Worm (Caenorhabditis elegans) whole organism, young adult: Measurements from ENCODE around the gene C04E6.8.
A peak's percentile ranks its signal among the peaks of the same experiment; 100 is the strongest.

Source experiments
- B0261.1 ChIP-seq: sonication (generic microtip); optimal IDR thresholded peaks from 2 replicates; lab custom pipeline; 2016; ENCODE audit warnings: mild to moderate bottlenecking, missing genetic modification characterization, moderate library complexity, missing compliant biosample characterization
- B0336.3 ChIP-seq: fragments of 200-800 bp; sonication (Bioruptor generic); IDR thresholded peaks from 2 replicates; pipeline ENCODE4 v1.3.6; 2022; ENCODE audit warnings: missing genetic modification characterization, missing compliant biosample characterization
- C06A6.2 ChIP-seq: fragments of 200-800 bp; sonication (Bioruptor generic); conservative IDR thresholded peaks from 2 replicates; pipeline ENCODE4 v1.3.6; 2022; ENCODE audit warnings: missing genetic modification characterization, missing compliant biosample characterization
- C17E4.6 ChIP-seq: fragments of 200-800 bp; sonication (Bioruptor generic); IDR thresholded peaks from 2 replicates; pipeline ENCODE4 v1.3.6; 2022; ENCODE audit warnings: missing genetic modification reagents, missing genetic modification characterization, missing compliant biosample characterization
- D2030.7 ChIP-seq: fragments of 200-800 bp; sonication (Bioruptor generic); IDR thresholded peaks from 2 replicates; pipeline ENCODE4 v1.3.6; 2022; ENCODE audit warnings: missing genetic modification reagents, missing genetic modification characterization, missing compliant biosample characterization
- F39B2.1 ChIP-seq: fragments of 200-800 bp; sonication (Bioruptor generic); IDR thresholded peaks from 2 replicates; pipeline ENCODE4 v1.3.6; 2022; ENCODE audit warnings: missing genetic modification reagents, missing genetic modification characterization, missing compliant biosample characterization
- F49E8.2 ChIP-seq: sonication (generic microtip); optimal IDR thresholded peaks from 3 replicates; lab custom pipeline; 2017; ENCODE audit warnings: missing genetic modification characterization, mild to moderate bottlenecking, missing compliant biosample characterization, antibody characterized with exemption, moderate library complexity; ENCODE audit not compliant: insufficient read depth
- F52B5.7 ChIP-seq: sonication (generic microtip); optimal IDR thresholded peaks from 2 replicates; lab custom pipeline; 2016; ENCODE audit warnings: mild to moderate bottlenecking, missing genetic modification characterization, missing compliant biosample characterization
- F57A8.1 ChIP-seq: fragments of 200-800 bp; sonication (Bioruptor generic); optimal IDR thresholded peaks from 2 replicates; lab custom pipeline; 2018; ENCODE audit warnings: mild to moderate bottlenecking, missing genetic modification characterization, moderate library complexity, missing compliant biosample characterization
- F57C9.4 ChIP-seq: sonication (generic microtip); optimal IDR thresholded peaks from 2 replicates; lab custom pipeline; 2017; ENCODE audit warnings: mild to moderate bottlenecking, missing genetic modification characterization, missing compliant biosample characterization
- K12H6.12 ChIP-seq: fragments of 200-800 bp; sonication (Bioruptor generic); optimal IDR thresholded peaks from 2 replicates; lab custom pipeline; 2018; ENCODE audit warnings: mild to moderate bottlenecking, missing genetic modification characterization, missing compliant biosample characterization
- Y53G8AR.9 ChIP-seq: fragments of 200-800 bp; sonication (Bioruptor generic); conservative IDR thresholded peaks from 2 replicates; pipeline ENCODE4 v1.3.6; 2022; ENCODE audit warnings: missing genetic modification reagents, missing genetic modification characterization, missing compliant biosample characterization
- Y67H2A.10 ChIP-seq: fragments of 200-800 bp; sonication (Bioruptor generic); conservative IDR thresholded peaks from 2 replicates; pipeline ENCODE4 v1.3.6; 2022; ENCODE audit warnings: missing genetic modification reagents, missing genetic modification characterization, missing compliant biosample characterization
- Y79H2A.3 ChIP-seq: fragments of 200-800 bp; sonication (Bioruptor generic); conservative IDR thresholded peaks from 2 replicates; pipeline ENCODE4 v1.3.6; 2022; ENCODE audit warnings: missing genetic modification reagents, missing genetic modification characterization, missing compliant biosample characterization
- ama-1 ChIP-seq, 3 experiments: fragments of 150-350 bp in 1 of 3; sonication (generic microtip) in 2 of 3; optimal IDR thresholded peaks; 2 replicates each; lab custom pipeline; 2014 to 2018; ENCODE audit warnings: missing biosample characterization in 2 of 3, missing genetic modification characterization in 2 of 3, missing genetic modification reagents in 2 of 3
- athp-1 ChIP-seq: sonication (generic microtip); optimal IDR thresholded peaks from 2 replicates; lab custom pipeline; 2017; ENCODE audit warnings: mild to moderate bottlenecking, missing genetic modification characterization, missing compliant biosample characterization
- attf-6 ChIP-seq: fragments of 200-800 bp; sonication (Bioruptor generic); IDR thresholded peaks from 2 replicates; pipeline ENCODE4 v1.3.6; 2022; ENCODE audit warnings: missing genetic modification reagents, missing genetic modification characterization, missing compliant biosample characterization
- bed-2 ChIP-seq: fragments of 200-800 bp; sonication (Bioruptor generic); IDR thresholded peaks from 2 replicates; pipeline ENCODE4 v1.3.6; 2022; ENCODE audit warnings: missing genetic modification reagents, missing genetic modification characterization, missing compliant biosample characterization
- ccch-3 ChIP-seq: fragments of 200-800 bp; sonication (Bioruptor generic); optimal IDR thresholded peaks from 2 replicates; lab custom pipeline; 2018; ENCODE audit warnings: mild to moderate bottlenecking, missing genetic modification characterization, missing compliant biosample characterization
- cebp-2 ChIP-seq: fragments of 200-800 bp; sonication (Bioruptor generic); IDR thresholded peaks from 2 replicates; pipeline ENCODE4 v1.3.6; 2022; ENCODE audit warnings: missing genetic modification characterization, missing compliant biosample characterization
- ceh-27 ChIP-seq: fragments of 200-800 bp; sonication (Bioruptor generic); optimal IDR thresholded peaks from 2 replicates; lab custom pipeline; 2018; ENCODE audit warnings: mild to moderate bottlenecking, missing genetic modification characterization, moderate library complexity, missing compliant biosample characterization
- ceh-40 ChIP-seq: fragments of 200-800 bp; sonication (Bioruptor generic); IDR thresholded peaks from 2 replicates; pipeline ENCODE4 v1.3.6; 2022; ENCODE audit warnings: missing genetic modification characterization, missing compliant biosample characterization
- ceh-79 ChIP-seq: sonication (generic microtip); optimal IDR thresholded peaks from 2 replicates; lab custom pipeline; 2017; ENCODE audit warnings: mild to moderate bottlenecking, missing genetic modification characterization, missing compliant biosample characterization
- dpff-1 ChIP-seq: sonication (generic microtip); optimal IDR thresholded peaks from 2 replicates; lab custom pipeline; 2017; ENCODE audit warnings: mild to moderate bottlenecking, missing genetic modification characterization, missing compliant biosample characterization
- dpl-1 ChIP-seq: fragments of 150-350 bp; optimal IDR thresholded peaks from 2 replicates; lab custom pipeline; 2014; ENCODE audit warnings: missing biosample characterization, missing genetic modification reagents, missing genetic modification characterization
- egl-18 ChIP-seq: fragments of 200-800 bp; sonication (Bioruptor generic); IDR thresholded peaks from 2 replicates; pipeline ENCODE4 v1.3.6; 2022; ENCODE audit warnings: missing genetic modification reagents, missing genetic modification characterization, missing compliant biosample characterization
- egl-44 ChIP-seq: fragments of 200-800 bp; sonication (Bioruptor generic); IDR thresholded peaks from 2 replicates; pipeline ENCODE4 v1.3.6; 2022; ENCODE audit warnings: missing genetic modification reagents, missing genetic modification characterization, missing compliant biosample characterization
- ekl-4 ChIP-seq: fragments of 200-800 bp; sonication (Bioruptor generic); IDR thresholded peaks from 2 replicates; pipeline ENCODE4 v1.3.6; 2022; ENCODE audit warnings: missing genetic modification reagents, missing genetic modification characterization, missing compliant biosample characterization
- ets-4 ChIP-seq: fragments of 200-800 bp; sonication (Bioruptor generic); optimal IDR thresholded peaks from 2 replicates; lab custom pipeline; 2018; ENCODE audit warnings: mild to moderate bottlenecking, missing genetic modification characterization, missing compliant biosample characterization
- fkh-3 ChIP-seq: sonication (generic microtip); optimal IDR thresholded peaks from 2 replicates; lab custom pipeline; 2016; ENCODE audit warnings: mild to moderate bottlenecking, missing genetic modification characterization, missing compliant biosample characterization
- hmg-1.2 ChIP-seq: fragments of 200-800 bp; sonication (Bioruptor generic); IDR thresholded peaks from 2 replicates; pipeline ENCODE4 v1.3.6; 2022; ENCODE audit warnings: missing genetic modification reagents, missing genetic modification characterization, missing compliant biosample characterization
- hrde-1 ChIP-seq: sonication (generic microtip); optimal IDR thresholded peaks from 2 replicates; lab custom pipeline; 2016; ENCODE audit warnings: missing genetic modification characterization, mild to moderate bottlenecking, missing compliant biosample characterization, moderate library complexity, missing genotype, missing genetic modification reagents, borderline replicate concordance
- lin-26 ChIP-seq: fragments of 200-800 bp; sonication (Bioruptor generic); IDR thresholded peaks from 2 replicates; pipeline ENCODE4 v1.3.6; 2022; ENCODE audit warnings: missing genetic modification reagents, missing genetic modification characterization, missing compliant biosample characterization
- lir-1 ChIP-seq: fragments of 200-800 bp; sonication (Bioruptor generic); conservative IDR thresholded peaks from 2 replicates; pipeline ENCODE4 v1.3.6; 2022; ENCODE audit warnings: missing genetic modification reagents, missing genetic modification characterization, missing compliant biosample characterization
- lsl-1 ChIP-seq: fragments of 200-800 bp; sonication (Bioruptor generic); optimal IDR thresholded peaks from 2 replicates; lab custom pipeline; 2018; ENCODE audit warnings: mild to moderate bottlenecking, missing genetic modification characterization, moderate library complexity, missing compliant biosample characterization
- lsy-27 ChIP-seq: sonication (generic microtip); optimal IDR thresholded peaks from 2 replicates; lab custom pipeline; 2017; ENCODE audit warnings: missing genetic modification characterization, mild to moderate bottlenecking, missing compliant biosample characterization, antibody characterized with exemption, missing genotype, borderline replicate concordance; ENCODE audit not compliant: insufficient read depth
- madf-8 ChIP-seq: fragments of 200-800 bp; sonication (Bioruptor generic); conservative IDR thresholded peaks from 2 replicates; pipeline ENCODE4 v1.3.6; 2022; ENCODE audit warnings: missing genetic modification reagents, missing genetic modification characterization, missing compliant biosample characterization
- mel-28 ChIP-seq: sonication (generic microtip); optimal IDR thresholded peaks from 2 replicates; lab custom pipeline; 2016; ENCODE audit warnings: borderline replicate concordance, mild to moderate bottlenecking, missing genetic modification characterization, missing compliant biosample characterization
- nfyb-1 ChIP-seq: fragments of 200-800 bp; sonication (Bioruptor generic); IDR thresholded peaks from 2 replicates; pipeline ENCODE4 v1.3.6; 2022; ENCODE audit warnings: missing genetic modification reagents, missing genetic modification characterization, missing compliant biosample characterization
- nhr-80 ChIP-seq: sonication (generic microtip); optimal IDR thresholded peaks from 2 replicates; lab custom pipeline; 2016; ENCODE audit warnings: missing genetic modification characterization, missing compliant biosample characterization
- pha-4 ChIP-seq: fragments of 150-350 bp; sonication (generic microtip); optimal IDR thresholded peaks from 2 replicates; lab custom pipeline; 2014; ENCODE audit warnings: missing biosample characterization, missing genetic modification reagents, missing genetic modification characterization
- repo-1 ChIP-seq: sonication (generic microtip); optimal IDR thresholded peaks from 2 replicates; lab custom pipeline; 2017; ENCODE audit warnings: mild to moderate bottlenecking, missing genetic modification characterization, missing compliant biosample characterization
- sdz-38 ChIP-seq: sonication (generic microtip); optimal IDR thresholded peaks from 2 replicates; lab custom pipeline; 2016; ENCODE audit warnings: missing genotype, missing genetic modification characterization, missing compliant biosample characterization
- sea-2 ChIP-seq: fragments of 200-800 bp; sonication (Bioruptor generic); IDR thresholded peaks from 2 replicates; pipeline ENCODE4 v1.3.6; 2022; ENCODE audit warnings: missing genetic modification characterization, missing compliant biosample characterization
- snpc-1.1 ChIP-seq: sonication (generic microtip); optimal IDR thresholded peaks from 2 replicates; lab custom pipeline; 2017; ENCODE audit warnings: missing genetic modification characterization, mild to moderate bottlenecking, missing compliant biosample characterization, antibody characterized with exemption, moderate library complexity, missing genotype, missing genetic modification reagents; ENCODE audit not compliant: insufficient read depth
- tbx-9 ChIP-seq: sonication (generic microtip); optimal IDR thresholded peaks from 2 replicates; lab custom pipeline; 2016; ENCODE audit warnings: borderline replicate concordance, missing genetic modification characterization, inconsistent platforms, missing compliant biosample characterization
- unc-130 ChIP-seq: sonication (generic microtip); optimal IDR thresholded peaks from 2 replicates; lab custom pipeline; 2016; ENCODE audit warnings: missing genetic modification reagents, missing genetic modification characterization, missing compliant biosample characterization
- ztf-6 ChIP-seq: fragments of 200-800 bp; sonication (Bioruptor generic); IDR thresholded peaks from 2 replicates; pipeline ENCODE4 v1.3.6; 2022; ENCODE audit warnings: missing genetic modification reagents, missing genetic modification characterization, missing compliant biosample characterization

Gene C04E6.8

ce11 chrV:5844349-5844760 lies 39.3 kb downstream of the C04E6.8 start (continued):
- TF ChIP-seq B0336.3 (GFP tag; lab: Robert Waterston, UW) (no peak), Y53G8AR.9 (GFP tag; lab: Robert Waterston, UW) (no peak), dpl-1 (GFP tag; lab: Kevin White, UChicago) (no peak), nhr-80 (peak; percentile 17), bed-2 (GFP tag; lab: Robert Waterston, UW) (no peak), pha-4 (tag; lab: Kevin White, UChicago) (no peak), B0261.1 (tag; lab: Kevin White, UChicago) (no peak), madf-8 (GFP tag; lab: Robert Waterston, UW) (no peak), egl-18 (GFP tag; lab: Robert Waterston, UW) (no peak), ztf-6 (GFP tag; lab: Robert Waterston, UW) (no peak), F57A8.1 (GFP tag; lab: Kevin White, UChicago) (no peak), F49E8.2 (tag; lab: Kevin White, UChicago) (no peak), C17E4.6 (GFP tag; lab: Robert Waterston, UW) (no peak), snpc-1.1 (no peak), fkh-3 (tag; lab: Kevin White, UChicago) (no peak), ekl-4 (GFP tag; lab: Robert Waterston, UW) (peak; percentile 44; the same call in 1 of the 2 replicates), C06A6.2 (GFP tag; lab: Robert Waterston, UW) (peak; percentile 56), athp-1 (tag; lab: Kevin White, UChicago) (no peak), ccch-3 (GFP tag; lab: Kevin White, UChicago) (no peak), mel-28 (tag; lab: Kevin White, UChicago) (no peak), cebp-2 (GFP tag; lab: Robert Waterston, UW) (no peak), ceh-40 (no peak), lin-26 (GFP tag; lab: Robert Waterston, UW) (peak; percentile 52; the same call in 1 of the 2 replicates), repo-1 (tag; lab: Kevin White, UChicago) (no peak), sea-2 (0 out of 2 replicates have a peak, but pooled peaks have one; percentile 38), lir-1 (0 out of 2 replicates have a peak, but pooled peaks have one; percentile 23), hmg-1.2 (GFP tag; lab: Robert Waterston, UW) (peak; percentile 20; the same call in 1 of the 2 replicates), ceh-79 (tag; lab: Kevin White, UChicago) (no peak), Y67H2A.10 (peak; percentile 63), attf-6 (GFP tag; lab: Robert Waterston, UW) (no peak), Y79H2A.3 (GFP tag; lab: Robert Waterston, UW) (no peak), F39B2.1 (GFP tag; lab: Robert Waterston, UW) (no peak), K12H6.12 (tag; lab: Kevin White, UChicago) (peak; percentile 17), ama-1 (optimal IDR thresholded peaks at IDR 0.05; lab: Kevin White, UChicago) (peak; percentile 69), ama-1 (GFP tag; optimal IDR thresholded peaks at IDR 0.05; lab: Kevin White, UChicago) (no peak), F57C9.4 (tag; lab: Kevin White, UChicago) (no peak), dpff-1 (tag; lab: Kevin White, UChicago) (peak; percentile 12), nfyb-1 (GFP tag; lab: Robert Waterston, UW) (peak; percentile 70), hrde-1 (tag; lab: Kevin White, UChicago) (no peak), lsl-1 (GFP tag; lab: Kevin White, UChicago) (no peak), ets-4 (GFP tag; lab: Kevin White, UChicago) (no peak), tbx-9 (tag; lab: Kevin White, UChicago) (no peak), sdz-38 (tag; lab: Kevin White, UChicago) (no peak), lsy-27 (tag; lab: Kevin White, UChicago) (no peak), ceh-27 (GFP tag; lab: Kevin White, UChicago) (peak; percentile 58), F52B5.7 (no peak), unc-130 (GFP tag; lab: Kevin White, UChicago) (no peak), D2030.7 (GFP tag; lab: Robert Waterston, UW) (no peak), egl-44 (GFP tag; lab: Robert Waterston, UW) (peak; percentile 79)
